Fruit fly (Drosophila melanogaster) ovary, adult (tissue): Measurements from ENCODE around the gene gpp.
A peak's percentile ranks its signal among the peaks of the same experiment; 100 is the strongest.

ENCODE experiments used
- CG17801 ChIP-seq: fragments of 200-800 bp; optimal IDR thresholded peaks from 2 replicates; lab custom pipeline; 2019; ENCODE audit warnings: missing biosample characterization, mild to moderate bottlenecking, missing genetic modification characterization, moderate library complexity; ENCODE audit not compliant: partially characterized antibody

gpp gene

DNA sequence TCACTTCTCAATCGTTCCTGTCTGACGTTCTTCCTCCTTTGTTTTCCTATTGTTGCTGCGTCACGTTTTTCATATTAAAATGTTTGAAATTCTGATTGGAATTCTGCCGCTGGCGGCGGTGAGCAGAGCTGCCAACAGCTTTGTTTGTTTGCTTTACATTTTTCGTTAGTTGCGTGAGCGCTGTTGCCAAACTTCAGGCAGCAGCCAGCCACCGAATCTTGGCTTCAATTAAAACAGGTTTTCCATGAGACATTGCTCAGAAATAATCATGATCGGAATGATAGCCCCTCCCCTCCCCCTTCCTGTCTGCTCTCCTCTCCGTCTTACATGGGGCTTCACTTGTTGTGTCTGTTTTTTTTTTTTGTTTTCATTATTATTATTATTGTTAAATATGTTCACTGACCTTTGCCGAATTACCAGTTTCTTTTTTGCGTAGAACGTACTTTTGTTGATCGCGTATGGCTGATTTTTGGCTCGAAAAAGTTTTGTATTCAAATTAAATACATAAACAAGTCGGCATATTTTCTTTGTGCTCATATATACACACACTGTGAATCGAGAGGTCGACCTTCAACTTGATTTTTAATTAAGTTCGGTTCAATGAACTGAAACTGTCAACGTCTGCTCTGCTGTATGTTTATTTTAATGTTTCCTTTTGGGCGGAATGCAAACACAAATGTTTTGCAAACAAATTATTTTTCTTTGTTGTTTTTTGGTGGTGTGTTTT is 19.7 kb downstream of the gpp start:
- TF ChIP-seq CG17801, result no peak

DNA sequence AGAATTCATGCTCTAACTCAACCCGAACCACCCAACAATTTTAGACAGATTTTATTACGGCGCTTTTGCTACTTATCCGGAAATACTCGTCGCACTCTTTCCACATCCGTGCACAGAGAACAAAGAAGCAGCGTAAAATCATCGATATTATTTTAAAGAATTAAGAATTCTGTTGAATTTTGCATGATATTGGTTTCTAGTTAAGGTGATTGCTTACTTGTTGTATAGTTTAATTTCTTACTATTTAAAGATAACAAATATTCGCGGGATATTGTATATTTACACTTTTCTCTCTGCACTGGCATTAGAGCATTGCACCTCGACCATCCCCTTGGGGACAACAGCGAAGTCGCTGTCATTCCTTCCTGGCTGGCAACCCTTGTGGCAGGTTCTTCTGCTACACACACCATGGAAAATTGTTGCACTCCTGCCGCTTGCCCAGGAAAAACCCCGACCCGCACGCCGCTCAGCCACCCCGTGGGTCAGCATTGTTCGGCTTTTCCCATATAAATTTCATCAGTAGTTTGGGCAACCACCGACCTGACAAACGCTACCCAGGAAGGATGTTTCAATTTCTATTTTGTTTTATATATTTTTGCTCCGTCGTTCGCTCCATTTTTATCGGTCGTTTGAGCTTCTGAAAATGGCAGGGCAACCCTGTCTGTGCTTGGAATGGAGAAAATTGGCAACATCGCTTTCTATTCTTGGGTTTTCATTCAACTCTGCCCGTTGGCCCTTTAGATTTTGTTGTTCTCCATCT is 21.1 kb downstream of the gpp start:
- TF ChIP-seq CG17801, result no peak

DNA sequence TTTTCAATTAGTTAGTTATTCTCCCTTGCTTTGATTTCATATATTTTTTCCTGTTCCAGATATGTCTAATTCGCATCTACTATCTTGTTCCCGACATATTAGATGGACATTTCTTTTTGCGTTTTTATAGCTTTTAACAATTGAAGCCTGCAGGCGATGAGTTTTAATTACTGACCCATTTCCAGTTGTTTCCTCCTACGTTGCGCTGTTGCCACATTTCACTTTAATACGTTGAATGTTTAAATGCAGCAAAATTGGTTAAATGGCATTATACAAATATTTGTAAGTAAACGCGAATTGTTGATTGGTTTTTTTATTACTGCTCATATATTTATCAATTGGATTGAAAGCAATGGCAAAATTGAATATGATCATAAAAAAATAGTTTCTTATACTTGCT is 22.3 kb downstream of the gpp start:
- no peak for TF ChIP-seq CG17801

- TF ChIP-seq CG17801, result peak; percentile 28
These were observed 23.1 kb downstream of the gpp start for dm6 chr3R:6429706-6430105.

- TF ChIP-seq CG17801, result no peak
These were observed 23.6 kb downstream of the gpp start for dm6 chr3R:6430206-6430605.

- no peak for TF ChIP-seq CG17801
These were observed 25.7 kb downstream of the gpp start for dm6 chr3R:6432321-6432720.

DNA sequence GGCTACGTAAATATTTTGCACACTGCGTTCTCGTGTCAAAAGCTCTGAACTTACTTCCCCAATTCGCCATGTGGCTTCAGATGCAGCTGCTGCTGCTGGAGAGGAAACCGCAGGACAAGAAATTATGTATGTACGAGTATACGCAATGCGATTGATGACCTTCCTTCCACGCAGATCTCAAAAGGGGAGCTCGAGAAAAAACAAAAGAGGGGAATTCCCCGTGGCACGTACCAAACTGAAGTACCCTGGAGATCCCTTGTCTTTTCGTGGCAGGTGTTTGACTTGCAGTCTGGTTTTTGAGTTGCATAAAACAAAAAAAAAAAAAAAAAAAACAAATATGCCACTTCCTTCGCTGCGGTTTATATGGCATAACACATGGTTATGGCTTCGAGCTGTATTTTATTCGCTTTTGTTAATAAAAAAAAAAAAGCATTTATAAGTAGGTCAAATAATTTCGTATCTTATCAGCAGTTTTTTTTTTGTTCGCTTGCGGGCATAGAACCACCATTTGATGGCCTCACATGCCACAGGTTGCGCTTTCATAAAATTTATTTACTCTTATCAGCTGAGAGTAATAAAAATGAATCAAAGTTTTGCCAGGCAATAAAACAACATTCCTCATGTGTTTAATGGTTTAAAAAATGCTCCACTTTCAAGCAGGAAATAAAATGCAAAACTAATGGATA is 26.3 kb downstream of the gpp start:
- no peak for TF ChIP-seq CG17801

DNA sequence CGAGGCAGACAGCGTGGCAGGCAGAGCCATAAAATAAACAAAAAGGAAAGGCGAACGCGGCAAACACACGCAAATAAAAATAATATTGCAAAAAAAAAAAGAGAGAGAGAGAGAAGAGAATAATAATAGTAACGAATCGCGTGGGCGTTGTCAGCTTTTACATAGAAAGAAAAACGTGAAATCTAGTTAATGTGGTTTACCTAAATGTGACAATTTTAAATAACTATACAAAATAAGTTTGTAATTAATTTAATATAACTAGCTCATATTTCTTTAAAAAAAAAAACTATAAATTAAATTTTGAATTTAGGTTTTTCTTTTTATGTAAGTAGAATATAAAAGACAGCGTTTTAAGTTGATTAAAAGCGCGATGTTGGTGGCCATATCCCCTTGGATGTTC is 27.2 kb downstream of the gpp start:
- no peak for TF ChIP-seq CG17801

dm6 chr3R:6435219-6435618 is 28.6 kb downstream of the gpp start:
- no peak for TF ChIP-seq CG17801

DNA sequence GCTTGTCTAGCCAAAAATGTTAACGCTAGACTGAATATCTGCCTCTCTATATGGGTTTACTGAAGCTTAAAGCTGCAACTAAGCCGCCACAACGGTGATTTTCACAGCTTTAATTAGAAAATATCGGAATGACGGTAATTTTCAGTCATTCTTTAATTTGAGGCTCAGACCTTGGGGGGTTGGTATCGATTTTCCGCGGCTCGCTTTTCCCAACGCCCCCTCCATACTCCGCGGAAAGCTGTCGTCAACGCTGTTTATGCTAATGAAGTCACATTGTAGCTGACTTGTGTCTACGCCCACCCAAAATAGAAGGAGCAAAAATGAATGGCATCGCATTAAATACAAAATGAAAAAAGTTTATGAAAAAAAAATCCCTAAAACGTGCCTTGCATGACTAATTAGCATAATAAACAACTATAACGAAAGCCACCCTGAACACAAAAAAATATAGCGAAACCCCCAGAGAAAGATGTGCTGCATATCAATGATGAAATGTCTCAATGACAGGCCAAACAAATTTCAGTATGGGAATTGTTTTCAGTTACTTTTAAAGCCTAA is 29.2 kb downstream of the gpp start:
- TF ChIP-seq CG17801, result no peak

DNA sequence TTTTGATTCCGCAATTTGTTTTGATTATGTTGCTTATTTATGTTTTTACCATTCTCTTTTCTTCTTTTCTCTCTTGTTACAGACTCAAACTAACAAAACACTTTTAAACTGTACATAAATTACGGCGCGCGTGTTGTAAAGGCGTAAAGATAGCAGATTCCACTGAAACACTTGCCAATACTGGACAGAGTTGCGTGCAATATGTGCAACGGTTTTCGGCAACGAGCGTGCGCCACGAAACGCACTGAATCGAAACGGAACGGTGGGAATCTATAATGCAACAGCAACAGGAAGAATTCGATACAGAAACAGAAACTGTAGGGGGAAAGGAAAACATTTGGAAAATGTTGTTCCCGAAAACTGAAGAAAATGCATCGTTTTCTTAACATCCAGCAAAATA is 30.0 kb downstream of the gpp start:
- TF ChIP-seq CG17801, result no peak

dm6 chr3R:6456140-6457054 is 49.7 kb downstream of the gpp start, which contains the start of gene CG9727:
Gene CG9727 (minus strand): TSS chr3R:6456676.
- no peak for TF ChIP-seq CG17801

DNA sequence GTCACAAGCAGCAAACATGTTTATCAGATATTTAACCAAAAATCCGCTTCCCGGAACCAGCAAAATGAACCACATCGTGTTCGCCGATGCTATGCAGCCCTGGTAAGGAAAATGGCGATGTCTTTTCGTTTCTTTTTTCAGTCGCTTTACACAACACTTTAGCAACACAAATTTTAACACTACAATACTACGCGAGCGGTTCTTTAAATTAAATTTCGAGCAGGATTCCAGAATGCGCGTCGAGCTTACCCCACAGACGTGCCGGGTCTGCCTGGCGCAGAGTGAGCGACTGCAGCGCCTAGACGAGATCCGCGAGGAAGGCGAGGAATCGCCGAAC is 50.4 kb downstream of the gpp start, which contains the start of gene Zif:
Zif (plus strand) TSS at position 34 of the 337 bp plus-strand sequence.
- TF ChIP-seq CG17801, result peak; percentile 29

dm6 chr3R:6460589-6461141 is 54.0 kb downstream of the gpp start:
- no peak for TF ChIP-seq CG17801

- TF ChIP-seq CG17801, result no peak
These were observed 56.3 kb downstream of the gpp start for dm6 chr3R:6462978-6463377.
